Fruit fly (Drosophila melanogaster): Measurements from ENCODE around the gene Nup154.

Gene Nup154

DNA sequence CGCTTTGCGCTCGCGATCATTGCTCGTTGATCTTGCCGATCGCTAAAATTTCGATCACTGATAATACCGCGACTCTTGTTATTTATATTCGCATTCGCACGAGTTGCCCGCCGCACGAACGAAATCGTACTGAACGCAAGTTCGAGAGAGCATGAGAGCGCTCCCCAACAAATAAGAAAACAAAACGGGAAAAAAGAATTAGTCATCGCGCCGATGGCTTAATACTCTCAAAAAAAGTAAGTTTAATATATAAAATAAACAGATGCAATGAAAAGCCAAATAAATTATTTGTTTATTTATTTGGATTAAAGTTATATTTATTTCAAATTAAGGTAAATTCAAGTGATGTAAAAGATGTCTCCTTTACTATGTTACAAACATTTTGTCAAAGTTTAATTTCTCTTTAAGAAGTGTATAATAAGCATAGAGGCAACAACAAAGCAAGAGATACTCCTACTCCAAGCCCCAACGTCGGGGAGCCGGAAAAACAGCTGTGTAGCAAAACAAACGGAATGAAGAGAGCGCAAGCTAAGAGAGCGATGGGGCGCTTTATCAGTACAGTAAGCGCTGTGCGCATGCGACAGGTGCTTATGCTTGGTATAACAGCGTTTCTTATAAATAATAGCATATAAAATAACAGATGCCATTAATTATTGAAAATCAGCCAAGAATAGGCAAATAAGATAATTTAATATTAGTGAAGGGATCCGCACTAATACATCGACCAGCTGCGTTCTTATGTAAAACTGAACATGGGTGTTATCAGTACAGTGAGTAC, 52.9 kb downstream of the Nup154 start:
- TF ChIP-seq Mnt (GFP tag; optimal IDR thresholded peaks at IDR 0.05) (peak; percentile 59), cnc (optimal IDR thresholded peaks at IDR 0.05) (no peak), CG14711 (tag; optimal IDR thresholded peaks at IDR 0.05) (peak; percentile 16), Clk (GFP tag; optimal IDR thresholded peaks at IDR 0.05) (no peak), tj (GFP tag; optimal IDR thresholded peaks at IDR 0.05) (peak; percentile 40), cic (GFP tag; optimal IDR thresholded peaks at IDR 0.05) (peak; percentile 70), CG1620 (GFP tag; optimal IDR thresholded peaks at IDR 0.05) (peak; percentile 34), CG7045 (GFP tag; optimal IDR thresholded peaks at IDR 0.05) (peak; percentile 51), CG33017 (tag; optimal IDR thresholded peaks at IDR 0.05) (peak; percentile 25), ovo (GFP tag; optimal IDR thresholded peaks at IDR 0.05) (peak; percentile 11), kay (GFP tag; ENCODE audit: borderline replicate concordance) (peak; percentile 96), bab1 (GFP tag; optimal IDR thresholded peaks at IDR 0.05) (peak; percentile 75), Crg-1 (GFP tag; optimal IDR thresholded peaks at IDR 0.05) (no peak), CG7101 (tag; optimal IDR thresholded peaks at IDR 0.05) (peak; percentile 44), CG11617 (GFP tag; optimal IDR thresholded peaks at IDR 0.05) (peak; percentile 63), toe (GFP tag; optimal IDR thresholded peaks at IDR 0.05) (peak; percentile 38), CG12768 (GFP tag; optimal IDR thresholded peaks at IDR 0.05) (peak; percentile 71), pad (GFP tag; optimal IDR thresholded peaks at IDR 0.05) (peak; percentile 54), Hr96 (GFP tag; optimal IDR thresholded peaks at IDR 0.05) (peak; percentile 41), CG5204 (GFP tag; optimal IDR thresholded peaks at IDR 0.05) (peak; percentile 81)

DNA sequence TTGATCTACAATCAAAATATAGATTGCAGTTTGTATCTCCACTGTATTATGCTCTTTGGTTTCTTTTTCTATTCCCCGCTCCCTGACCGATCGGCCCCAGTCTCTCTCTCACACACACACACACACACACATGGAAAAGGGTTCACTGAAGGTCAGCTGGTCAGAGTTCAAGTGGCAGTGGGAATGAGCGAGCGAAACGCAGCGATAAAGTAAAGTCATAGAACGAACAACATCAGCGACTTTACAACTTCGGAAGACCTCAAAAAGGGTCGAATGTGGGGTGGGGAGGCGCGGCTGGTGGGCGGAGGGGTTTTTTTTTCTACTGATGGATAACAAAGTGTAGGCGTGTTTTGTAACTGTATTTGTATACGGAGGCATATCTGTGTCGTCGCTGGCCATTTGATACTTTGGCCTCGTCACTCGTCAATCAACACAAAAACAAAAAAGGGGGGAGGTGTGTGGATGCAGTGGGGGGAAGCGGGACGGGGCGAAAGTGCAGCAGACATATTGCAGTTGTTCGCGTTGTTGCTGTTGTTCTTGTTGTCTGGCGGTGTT, 53.6 kb downstream of the Nup154 start:
- TF ChIP-seq CG12768 (GFP tag; optimal IDR thresholded peaks at IDR 0.05), result peak; percentile 59
- TF ChIP-seq CG14711 (tag; optimal IDR thresholded peaks at IDR 0.05), result no peak

DNA sequence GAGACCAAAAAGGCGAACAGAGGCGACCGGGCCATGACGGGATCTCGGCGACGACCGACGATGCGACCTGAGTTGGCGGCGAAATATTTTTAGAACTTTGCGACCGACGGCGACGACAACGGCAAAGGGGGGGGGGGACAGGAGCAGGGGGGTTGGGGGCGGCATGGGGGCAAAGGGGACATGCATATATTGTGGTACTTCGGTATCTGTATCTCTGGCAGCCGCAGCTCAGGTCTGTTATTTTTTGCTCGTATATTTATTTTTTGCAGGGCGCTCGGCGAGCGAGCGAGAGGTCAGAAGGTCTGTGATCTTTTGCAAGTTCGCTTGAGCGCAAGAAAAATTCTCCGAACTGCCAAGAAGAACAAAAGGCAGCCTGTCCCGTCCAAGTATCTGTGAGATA, 54.6 kb downstream of the Nup154 start:
- TF ChIP-seq CG7045 (GFP tag; optimal IDR thresholded peaks at IDR 0.05), result no peak
- no peak for TF ChIP-seq toe (GFP tag; optimal IDR thresholded peaks at IDR 0.05)
- TF ChIP-seq Mnt (GFP tag; optimal IDR thresholded peaks at IDR 0.05), result no peak
- TF ChIP-seq bab1 (GFP tag; optimal IDR thresholded peaks at IDR 0.05), result no peak
- no peak for TF ChIP-seq CG33017 (tag; optimal IDR thresholded peaks at IDR 0.05)
- TF ChIP-seq CG7101 (tag; optimal IDR thresholded peaks at IDR 0.05), result no peak
- TF ChIP-seq cnc (optimal IDR thresholded peaks at IDR 0.05), result no peak
- TF ChIP-seq Hr96 (GFP tag; optimal IDR thresholded peaks at IDR 0.05), result no peak
- TF ChIP-seq CG1620 (GFP tag; optimal IDR thresholded peaks at IDR 0.05), result no peak
- no peak for TF ChIP-seq CG14711 (tag; optimal IDR thresholded peaks at IDR 0.05)
- no peak for TF ChIP-seq Crg-1 (GFP tag; optimal IDR thresholded peaks at IDR 0.05)
- TF ChIP-seq ovo (GFP tag; optimal IDR thresholded peaks at IDR 0.05), result no peak
- TF ChIP-seq Clk (GFP tag; optimal IDR thresholded peaks at IDR 0.05), result no peak

Data from whole organism, adult.